Fruit fly (Drosophila melanogaster) whole organism, embryonic: Measurements from ENCODE around the gene spas.

Experiments used
- Abd-B ChIP-seq: fragments of 200-800 bp; sonication (Bioruptor generic); optimal IDR thresholded peaks from 2 replicates; lab custom pipeline; 2018; ENCODE audit warnings: missing biosample characterization, mild to moderate bottlenecking, missing genetic modification characterization, moderate library complexity
- Aef1 ChIP-seq: fragments of 200-800 bp; sonication (Bioruptor generic); IDR thresholded peaks from 3 replicates; pipeline ENCODE4 v1.3.6; 2022; ENCODE audit warnings: missing biosample characterization, missing genetic modification characterization
- CG10147 ChIP-seq: fragments of 200-800 bp; sonication (Bioruptor generic); optimal IDR thresholded peaks from 2 replicates; lab custom pipeline; 2019; ENCODE audit warnings: missing biosample characterization, mild to moderate bottlenecking, missing genetic modification characterization, moderate library complexity
- CG12104 ChIP-seq: fragments of 200-800 bp; sonication (Bioruptor generic); optimal IDR thresholded peaks from 3 replicates; lab custom pipeline; 2016; ENCODE audit warnings: missing biosample characterization, missing genetic modification characterization
- CG12299 ChIP-seq: fragments of 200-800 bp; sonication (Bioruptor generic); optimal IDR thresholded peaks from 2 replicates; lab custom pipeline; 2018; ENCODE audit warnings: missing biosample characterization, mild to moderate bottlenecking, missing genetic modification characterization
- CG14710 ChIP-seq: fragments of 200-800 bp; sonication (Bioruptor generic); optimal IDR thresholded peaks from 3 replicates; lab custom pipeline; 2019; ENCODE audit warnings: missing biosample characterization, mild to moderate bottlenecking, missing genetic modification characterization, moderate library complexity
- CG16779 ChIP-seq: fragments of 200-800 bp; sonication (Bioruptor generic); IDR thresholded peaks from 2 replicates; pipeline ENCODE4 v1.3.6; 2022; ENCODE audit warnings: missing biosample characterization, missing genetic modification characterization
- CG16815 ChIP-seq: fragments of 200-800 bp; sonication (Bioruptor generic); optimal IDR thresholded peaks from 3 replicates; lab custom pipeline; 2017; ENCODE audit warnings: missing biosample characterization, mild to moderate bottlenecking, missing genetic modification characterization
- CG1792 ChIP-seq: fragments of 200-800 bp; sonication (Bioruptor generic); optimal IDR thresholded peaks from 2 replicates; lab custom pipeline; 2016; ENCODE audit warnings: missing biosample characterization, missing genetic modification characterization
- CG1832 ChIP-seq: fragments of 200-800 bp; sonication (Bioruptor generic); optimal IDR thresholded peaks from 2 replicates; lab custom pipeline; 2017; ENCODE audit warnings: missing biosample characterization, mild to moderate bottlenecking, missing genetic modification characterization, inconsistent platforms
- CG30431 ChIP-seq: fragments of 200-800 bp; sonication (Bioruptor generic); optimal IDR thresholded peaks from 2 replicates; lab custom pipeline; 2017; ENCODE audit warnings: missing biosample characterization, missing genetic modification characterization
- CG33557 ChIP-seq: fragments of 200-800 bp; sonication (Bioruptor generic); optimal IDR thresholded peaks from 2 replicates; lab custom pipeline; 2019; ENCODE audit warnings: missing biosample characterization, mild to moderate bottlenecking, missing genetic modification characterization, moderate library complexity
- CG4820 ChIP-seq: fragments of 200-800 bp; sonication (Bioruptor generic); optimal IDR thresholded peaks from 3 replicates; lab custom pipeline; 2016; ENCODE audit warnings: missing biosample characterization, missing genetic modification characterization
- CG6654 ChIP-seq: fragments of 200-800 bp; sonication (Bioruptor generic); optimal IDR thresholded peaks from 2 replicates; lab custom pipeline; 2017; ENCODE audit warnings: missing biosample characterization, mild to moderate bottlenecking, missing genetic modification characterization
- CG6683 ChIP-seq: fragments of 200-800 bp; sonication (Bioruptor generic); optimal IDR thresholded peaks from 2 replicates; lab custom pipeline; 2017; ENCODE audit warnings: missing biosample characterization, mild to moderate bottlenecking, missing genetic modification characterization, missing genetic modification reagents
- CG6854 ChIP-seq: fragments of 200-800 bp; sonication (Bioruptor generic); optimal IDR thresholded peaks from 3 replicates; lab custom pipeline; 2017; ENCODE audit warnings: missing biosample characterization, mild to moderate bottlenecking, missing genetic modification characterization
- CG7745 ChIP-seq: fragments of 200-800 bp; sonication (Bioruptor generic); optimal IDR thresholded peaks from 2 replicates; lab custom pipeline; 2018; ENCODE audit warnings: missing biosample characterization, mild to moderate bottlenecking, missing genetic modification characterization, moderate library complexity
- CG8359 ChIP-seq: fragments of 200-800 bp; sonication (Bioruptor generic); optimal IDR thresholded peaks from 2 replicates; lab custom pipeline; 2017; ENCODE audit warnings: missing biosample characterization, mild to moderate bottlenecking, missing genetic modification characterization, borderline replicate concordance
- CG9437 ChIP-seq: fragments of 200-800 bp; sonication (Bioruptor generic); optimal IDR thresholded peaks from 2 replicates; lab custom pipeline; 2018; ENCODE audit warnings: missing biosample characterization, mild to moderate bottlenecking, missing genetic modification characterization
- D19A ChIP-seq: fragments of 200-800 bp; optimal IDR thresholded peaks from 3 replicates; lab custom pipeline; 2019; ENCODE audit warnings: missing biosample characterization, mild to moderate bottlenecking, missing genetic modification characterization, moderate library complexity
- Dad ChIP-seq: fragments of 200-800 bp; sonication (Bioruptor generic); optimal IDR thresholded peaks from 3 replicates; lab custom pipeline; 2016; ENCODE audit warnings: missing biosample characterization, missing genetic modification characterization
- Doc2 ChIP-seq: fragments of 200-800 bp; sonication (Bioruptor generic); IDR thresholded peaks from 2 replicates; pipeline ENCODE4 v1.3.6; 2022; ENCODE audit warnings: missing biosample characterization, missing genetic modification characterization
- Fer1 ChIP-seq: fragments of 200-800 bp; sonication (Bioruptor generic); optimal IDR thresholded peaks from 2 replicates; lab custom pipeline; 2017; ENCODE audit warnings: missing biosample characterization, mild to moderate bottlenecking, missing genetic modification characterization
- H15 ChIP-seq: fragments of 200-800 bp; sonication (Bioruptor generic); IDR thresholded peaks from 3 replicates; pipeline ENCODE4 v1.3.6; 2022; ENCODE audit warnings: missing biosample characterization, missing genetic modification characterization
- Hey ChIP-seq: fragments of 200-800 bp; sonication (Bioruptor generic); optimal IDR thresholded peaks from 3 replicates; lab custom pipeline; 2018; ENCODE audit warnings: missing biosample characterization, mild to moderate bottlenecking, missing genetic modification characterization
- Mad ChIP-seq: fragments of 200-800 bp; sonication (Bioruptor generic); optimal IDR thresholded peaks from 2 replicates; lab custom pipeline; 2016; ENCODE audit warnings: missing biosample characterization, missing genetic modification characterization
- NC2α ChIP-seq: fragments of 200-800 bp; sonication (Bioruptor generic); optimal IDR thresholded peaks from 2 replicates; lab custom pipeline; 2016; ENCODE audit warnings: missing biosample characterization, missing genetic modification characterization
- NFAT ChIP-seq: fragments of 200-800 bp; sonication (Bioruptor generic); IDR thresholded peaks from 2 replicates; pipeline ENCODE4 v1.3.6; 2022; ENCODE audit warnings: missing biosample characterization, missing genetic modification characterization
- Ravus ChIP-seq: fragments of 200-800 bp; sonication (Bioruptor generic); IDR thresholded peaks from 2 replicates; pipeline ENCODE4 v1.3.6; 2022; ENCODE audit warnings: missing biosample characterization, missing genetic modification characterization
- Stat92E ChIP-seq, 3 experiments: fragments of >200 bp in 2 of 3; fragments of 200-800 bp in 1 of 3; sonication (Bioruptor generic) in 1 of 3; optimal IDR thresholded peaks; 2 replicates each; lab custom pipeline; 2017 to 2019; ENCODE audit warnings: missing biosample characterization in 3 of 3, missing genetic modification characterization in 3 of 3, mild to moderate bottlenecking in 1 of 3, moderate library complexity in 1 of 3
- Xbp1 ChIP-seq: fragments of 200-800 bp; sonication (Bioruptor generic); optimal IDR thresholded peaks from 3 replicates; lab custom pipeline; 2016; ENCODE audit warnings: missing biosample characterization, mild to moderate bottlenecking, missing genetic modification characterization
- bcd ChIP-seq: fragments of 200-800 bp; sonication (Bioruptor generic); optimal IDR thresholded peaks from 2 replicates; lab custom pipeline; 2017; ENCODE audit warnings: missing biosample characterization, mild to moderate bottlenecking, missing genetic modification characterization
- bsh ChIP-seq, 2 experiments: fragments of 200-800 bp; sonication (Bioruptor generic); optimal IDR thresholded peaks; 2 replicates each; lab custom pipeline; 2017 to 2018; ENCODE audit warnings: mild to moderate bottlenecking in 2 of 2, missing biosample characterization in 2 of 2, missing genetic modification characterization in 2 of 2, moderate library complexity in 1 of 2
- cg ChIP-seq: fragments of 200-800 bp; sonication (Bioruptor generic); optimal IDR thresholded peaks from 3 replicates; lab custom pipeline; 2019; ENCODE audit warnings: missing biosample characterization, mild to moderate bottlenecking, missing genetic modification characterization, moderate library complexity
- dmrt99B ChIP-seq: fragments of 200-800 bp; sonication (Bioruptor generic); optimal IDR thresholded peaks from 2 replicates; lab custom pipeline; 2018; ENCODE audit warnings: missing biosample characterization, mild to moderate bottlenecking, missing genetic modification characterization, moderate library complexity
- emc ChIP-seq: fragments of 200-800 bp; sonication (Bioruptor generic); optimal IDR thresholded peaks from 2 replicates; lab custom pipeline; 2016; ENCODE audit warnings: missing biosample characterization, missing genetic modification characterization
- esg ChIP-seq: fragments of 200-800 bp; sonication (Bioruptor generic); conservative IDR thresholded peaks from 2 replicates; pipeline ENCODE4 v1.3.6; 2022; ENCODE audit warnings: missing biosample characterization, missing genetic modification characterization
- grau ChIP-seq: fragments of 200-800 bp; optimal IDR thresholded peaks from 3 replicates; lab custom pipeline; 2019; ENCODE audit warnings: missing biosample characterization, mild to moderate bottlenecking, missing genetic modification characterization, moderate library complexity
- grn ChIP-seq: fragments of 200-800 bp; sonication (Bioruptor generic); optimal IDR thresholded peaks from 3 replicates; lab custom pipeline; 2017; ENCODE audit warnings: missing biosample characterization, missing genetic modification characterization
- h ChIP-seq: fragments of >200 bp; optimal IDR thresholded peaks from 2 replicates; lab custom pipeline; 2017
- her ChIP-seq: fragments of 200-800 bp; sonication (Bioruptor generic); optimal IDR thresholded peaks from 2 replicates; lab custom pipeline; 2016; ENCODE audit warnings: missing biosample characterization, missing genetic modification characterization
- kah ChIP-seq: fragments of 200-800 bp; sonication (Bioruptor generic); optimal IDR thresholded peaks from 2 replicates; lab custom pipeline; 2018; ENCODE audit warnings: missing biosample characterization, mild to moderate bottlenecking, missing genetic modification characterization
- nerfin-2 ChIP-seq: fragments of 200-800 bp; sonication (Bioruptor generic); IDR thresholded peaks from 2 replicates; pipeline ENCODE4 v1.3.6; 2022; ENCODE audit warnings: missing biosample characterization, missing genetic modification characterization; ENCODE audit not compliant: partially characterized antibody
- ranshi ChIP-seq: fragments of 200-800 bp; sonication (Bioruptor generic); IDR thresholded peaks from 2 replicates; pipeline ENCODE4 v1.3.6; 2022; ENCODE audit warnings: missing biosample characterization, missing genetic modification characterization
- slou ChIP-seq: fragments of 200-800 bp; sonication (Bioruptor generic); optimal IDR thresholded peaks from 3 replicates; lab custom pipeline; 2016; ENCODE audit warnings: missing biosample characterization, missing genetic modification characterization
- stwl ChIP-seq: fragments of 200-800 bp; sonication (Bioruptor generic); optimal IDR thresholded peaks from 3 replicates; lab custom pipeline; 2018; ENCODE audit warnings: missing biosample characterization, mild to moderate bottlenecking, missing genetic modification characterization, moderate library complexity
- sug ChIP-seq: fragments of 200-800 bp; optimal IDR thresholded peaks from 2 replicates; lab custom pipeline; 2019; ENCODE audit warnings: missing biosample characterization, mild to moderate bottlenecking, missing genetic modification characterization, moderate library complexity
- tx ChIP-seq: fragments of 200-800 bp; sonication (Bioruptor generic); optimal IDR thresholded peaks from 2 replicates; lab custom pipeline; 2016; ENCODE audit warnings: missing biosample characterization, missing genetic modification characterization
- zfh1 ChIP-seq: fragments of 200-800 bp; sonication (Bioruptor generic); IDR thresholded peaks from 3 replicates; pipeline ENCODE4 v1.3.6; 2022; ENCODE audit warnings: missing biosample characterization, missing genetic modification characterization

spas gene

DNA sequence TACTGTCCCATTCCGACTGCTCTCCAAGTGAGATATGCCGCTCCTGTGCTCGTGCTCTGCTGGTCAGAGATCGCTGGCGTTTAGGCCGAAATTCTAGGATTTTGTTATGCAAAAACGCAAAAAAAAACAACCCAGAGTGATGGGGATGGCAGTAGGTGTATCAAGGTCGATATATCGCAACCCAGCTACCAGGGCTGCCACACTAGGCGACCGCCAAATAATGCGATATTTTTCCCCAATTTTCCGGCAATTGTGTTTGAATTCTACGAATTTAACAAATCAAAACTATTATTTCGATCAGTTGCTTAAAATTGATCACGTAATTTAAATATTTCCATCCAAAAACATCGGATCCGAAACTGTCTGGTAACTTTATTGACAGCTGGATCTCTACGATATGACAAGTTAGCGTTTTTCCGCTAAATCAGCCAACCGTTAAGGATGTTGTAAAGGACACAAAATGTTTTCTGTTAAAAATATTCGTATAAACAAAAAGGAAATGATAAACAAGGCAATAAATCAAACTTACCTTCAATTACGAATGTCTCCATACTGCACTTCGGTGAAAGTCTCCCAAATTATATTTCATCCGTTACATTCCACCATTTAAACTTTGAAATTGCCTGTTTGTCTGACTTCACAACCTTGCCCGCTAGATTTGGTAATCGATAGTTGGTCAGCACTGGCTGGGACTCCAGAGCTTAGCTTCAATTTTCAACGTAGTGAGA is at the start of gene spas:
Gene spas (plus strand): TSS at position 678 of the 728 bp plus-strand sequence.
- TF ChIP-seq CG12104 (GFP tag; lab: Kevin White, UChicago) (no peak), CG7745 (tag; lab: Kevin White, UChicago) (no peak), CG12299 (tag; lab: Kevin White, UChicago) (no peak), Xbp1 (peak; percentile 65), CG6654 (GFP tag; lab: Kevin White, UChicago) (no peak), ranshi (peak; percentile 62; the same call in 1 of the 2 replicates), sug (peak; percentile 58), dmrt99B (tag; lab: Kevin White, UChicago) (no peak), stwl (tag; lab: Kevin White, UChicago) (peak; percentile 38), tx (GFP tag; lab: Kevin White, UChicago) (peak; percentile 83), CG6683 (GFP tag; lab: Kevin White, UChicago) (no peak), CG33557 (GFP tag; lab: Kevin White, UChicago) (peak; percentile 24), CG16779 (GFP tag; lab: Robert Waterston, UW) (no peak), her (GFP tag; lab: Kevin White, UChicago) (peak; percentile 7), CG1792 (GFP tag; lab: Kevin White, UChicago) (peak; percentile 22), CG1832 (no peak), Abd-B (GFP tag; lab: Kevin White, UChicago) (peak; percentile 68), grn (GFP tag; lab: Kevin White, UChicago) (no peak), NFAT (GFP tag; lab: Robert Waterston, UW) (peak; percentile 80), CG4820 (peak; percentile 58), bcd (GFP tag; lab: Kevin White, UChicago) (peak; percentile 65), Doc2 (GFP tag; lab: Robert Waterston, UW) (no peak), Fer1 (GFP tag; lab: Kevin White, UChicago) (no peak), CG8359 (GFP tag; lab: Kevin White, UChicago) (no peak), esg (GFP tag; lab: Robert Waterston, UW) (peak; percentile 70), H15 (peak; percentile 68; the same call in 2 of the 3 replicates), CG9437 (peak; percentile 67), slou (GFP tag; lab: Kevin White, UChicago) (no peak), Stat92E (GFP tag; optimal IDR thresholded peaks at IDR 0.05; lab: Kevin White, UChicago) (no peak), cg (GFP tag; lab: Kevin White, UChicago) (no peak), bsh (GFP tag; optimal IDR thresholded peaks at IDR 0.05; lab: Kevin White, UChicago) (peak in 1 of 2 experiments; percentile 66), NC2α (peak; percentile 13), Dad (GFP tag; lab: Kevin White, UChicago) (peak; percentile 58), Aef1 (GFP tag; lab: Robert Waterston, UW) (peak; percentile 70), CG6854 (GFP tag; lab: Kevin White, UChicago) (no peak), Ravus (GFP tag; lab: Robert Waterston, UW) (no peak), kah (GFP tag; lab: Kevin White, UChicago) (no peak), h (lab: Kevin White, UChicago) (no peak), CG10147 (no peak), grau (tag; lab: Kevin White, UChicago) (peak; percentile 53), emc (GFP tag; lab: Kevin White, UChicago) (peak; percentile 44), zfh1 (GFP tag; lab: Robert Waterston, UW) (peak; percentile 87), CG14710 (tag; lab: Kevin White, UChicago) (peak; percentile 84), nerfin-2 (GFP tag; lab: Robert Waterston, UW) (peak; percentile 58; the same call in 1 of the 2 replicates), Mad (GFP tag; lab: Kevin White, UChicago) (peak; percentile 74), D19A (tag; lab: Kevin White, UChicago) (no peak), CG16815 (peak; percentile 81), Hey (tag; lab: Kevin White, UChicago) (no peak), CG30431 (GFP tag; lab: Kevin White, UChicago) (peak; percentile 61)
